Worm (Caenorhabditis elegans) whole organism, L3 larva: ENCODE measurements around the gene pdk-1.

Experiments used
- ceh-28 ChIP-seq: fragments of 150-350 bp; optimal IDR thresholded peaks from 2 replicates; lab custom pipeline; 2014; ENCODE audit warnings: missing biosample characterization, missing genetic modification reagents, missing genetic modification characterization
- ceh-82 ChIP-seq: fragments of 150-350 bp; optimal IDR thresholded peaks from 2 replicates; lab custom pipeline; 2014; ENCODE audit warnings: missing biosample characterization, missing genetic modification characterization
- fkh-10 ChIP-seq: sonication (generic microtip); optimal IDR thresholded peaks from 2 replicates; lab custom pipeline; 2017; ENCODE audit warnings: missing biosample characterization, missing genetic modification reagents, missing genetic modification characterization
- lin-39 ChIP-seq: fragments of 150-350 bp; optimal IDR thresholded peaks from 2 replicates; lab custom pipeline; 2018; ENCODE audit warnings: missing biosample characterization, missing genetic modification reagents, missing genetic modification characterization
- nhr-76 ChIP-seq: fragments of 150-350 bp; sonication (generic microtip); optimal IDR thresholded peaks from 5 replicates; lab custom pipeline; 2014; ENCODE audit warnings: missing biosample characterization, missing genetic modification characterization
- pha-4 ChIP-seq: fragments of 150-350 bp; optimal IDR thresholded peaks from 2 replicates; lab custom pipeline; 2014; ENCODE audit warnings: missing biosample characterization, missing genetic modification reagents, missing genetic modification characterization
- pqm-1 ChIP-seq: fragments of 150-350 bp; optimal IDR thresholded peaks from 2 replicates; lab custom pipeline; 2017; ENCODE audit warnings: missing biosample characterization, missing genetic modification characterization, inconsistent platforms

DNA sequence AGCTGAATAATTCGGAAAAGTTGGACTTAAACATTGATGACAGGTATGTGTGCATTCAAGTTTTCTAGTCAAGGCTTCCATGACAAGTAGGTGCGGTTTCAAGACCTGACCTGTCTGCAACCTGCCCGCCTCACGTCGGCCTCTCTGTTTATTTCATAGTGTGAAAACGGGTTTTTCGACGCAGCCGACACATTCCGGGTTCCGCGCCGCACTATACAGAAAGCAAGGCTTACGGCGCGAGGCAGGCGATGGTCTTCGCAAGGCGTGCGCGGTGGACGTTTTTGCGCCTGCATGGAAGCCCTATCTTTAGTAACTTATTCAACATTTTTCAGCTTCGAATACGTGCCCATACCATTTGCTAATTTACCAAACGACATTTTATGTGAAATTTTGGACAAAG lies 51.3 kb downstream of the pdk-1 start:
- TF ChIP-seq pqm-1 (no peak), lin-39 (tag; lab: Kevin White, UChicago) (no peak), pha-4 (no peak), fkh-10 (GFP tag; lab: Kevin White, UChicago) (no peak), ceh-28 (no peak), ceh-82 (no peak), nhr-76 (tag; lab: Kevin White, UChicago) (no peak)
